Worm (Caenorhabditis elegans) whole organism, early embryonic: ENCODE results near the gene T10H4.13.

Experiments
- ama-1 ChIP-seq: fragments of 150-350 bp; optimal IDR thresholded peaks from 2 replicates; lab custom pipeline; 2014
- flt-1 ChIP-seq: fragments of 200-800 bp; sonication (Bioruptor generic); IDR thresholded peaks from 2 replicates; pipeline ENCODE4 v1.3.6; 2022; ENCODE audit warnings: missing genetic modification characterization, missing compliant biosample characterization
- scrt-1 ChIP-seq: fragments of 200-800 bp; sonication (Bioruptor generic); IDR thresholded peaks from 2 replicates; pipeline ENCODE4 v1.3.6; 2022; ENCODE audit warnings: missing genetic modification characterization, missing compliant biosample characterization

DNA sequence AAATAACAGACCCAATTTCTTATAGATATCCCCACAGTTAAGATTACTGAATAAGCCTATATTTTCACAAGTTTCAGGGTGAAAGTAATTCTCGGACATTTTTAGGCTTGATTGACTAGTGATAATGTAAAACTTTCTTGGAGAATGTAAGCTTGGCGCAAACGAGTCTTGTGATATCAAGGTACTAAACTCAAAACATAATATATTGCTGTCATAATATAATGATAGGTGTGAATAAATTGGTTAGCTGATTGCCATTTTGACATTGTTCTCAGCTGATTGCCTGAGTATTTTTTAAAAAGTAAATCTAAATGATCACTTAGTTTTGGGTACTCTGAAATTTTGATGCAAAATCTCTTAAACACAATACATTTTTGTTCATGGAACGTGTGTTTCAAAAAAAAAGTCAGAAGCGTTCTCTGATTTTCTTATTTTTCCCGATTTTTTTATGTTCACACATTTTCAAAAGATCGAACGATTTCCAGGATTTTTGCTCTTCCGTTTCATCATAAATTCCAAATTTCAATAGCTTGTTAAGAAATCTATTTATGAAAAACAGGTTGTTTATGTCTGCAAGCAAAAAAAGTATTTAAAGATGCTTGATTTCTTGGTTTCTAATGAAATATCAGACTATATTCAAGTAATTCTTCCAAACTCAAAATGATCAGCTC lies 14.1 kb upstream of the T10H4.13 start, which contains the start of the genes srw-19 and srx-51:
- no peak for TF ChIP-seq scrt-1 (GFP tag; lab: Robert Waterston, UW)
- no peak for TF ChIP-seq ama-1
- TF ChIP-seq flt-1 (GFP tag; lab: Robert Waterston, UW): no peak
